Worm (Caenorhabditis elegans): Measurements from ENCODE around the gene nlp-11.

DNA sequence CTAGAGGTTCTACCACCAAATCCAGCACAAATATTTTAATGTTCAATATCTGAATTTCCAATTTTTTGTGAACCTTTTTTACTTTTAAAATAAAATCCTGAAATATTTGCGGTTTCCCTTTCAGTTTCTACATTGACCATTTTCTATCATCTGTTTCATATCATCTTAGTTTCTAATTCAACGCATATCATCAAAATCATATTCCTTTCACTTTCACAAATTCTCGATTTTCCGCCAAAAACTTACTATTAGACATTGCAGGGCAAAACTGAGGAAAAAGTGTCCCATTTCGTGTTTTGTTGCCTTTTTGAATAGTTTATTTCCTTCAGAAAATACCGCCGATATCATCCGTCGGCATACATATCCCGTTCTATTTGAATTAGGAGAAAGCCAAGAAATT is 33.3 kb upstream of the nlp-11 start:
- TF ChIP-seq cog-1 (tag; optimal IDR thresholded peaks at IDR 0.05) (no peak), med-1 (GFP tag; optimal IDR thresholded peaks at IDR 0.05; ENCODE audit: insufficient read depth) (no peak), flt-1 (GFP tag; IDR thresholded peaks at IDR 0.05) (no peak), tab-1 (GFP tag; IDR thresholded peaks at IDR 0.05) (no peak)
